Fruit fly (Drosophila melanogaster) whole organism, embryonic: ENCODE data around the gene CG32369.

Experiments used
- CG11504 ChIP-seq: fragments of 200-800 bp; sonication (Bioruptor generic); optimal IDR thresholded peaks from 3 replicates; lab custom pipeline; 2019; ENCODE audit warnings: missing biosample characterization, mild to moderate bottlenecking, missing genetic modification characterization, moderate library complexity
- CG17385 ChIP-seq: fragments of 200-800 bp; sonication (Bioruptor generic); optimal IDR thresholded peaks from 3 replicates; lab custom pipeline; 2018; ENCODE audit warnings: missing biosample characterization, mild to moderate bottlenecking, missing genetic modification characterization
- CG3163 ChIP-seq: fragments of 200-800 bp; sonication (Bioruptor generic); optimal IDR thresholded peaks from 3 replicates; lab custom pipeline; 2016; ENCODE audit warnings: missing biosample characterization, missing genetic modification characterization
- CG32532 ChIP-seq: fragments of 200-800 bp; sonication (Bioruptor generic); IDR thresholded peaks from 2 replicates; pipeline ENCODE4 v1.3.6; 2022; ENCODE audit warnings: missing biosample characterization, missing genetic modification characterization
- CG33557 ChIP-seq: fragments of 200-800 bp; sonication (Bioruptor generic); optimal IDR thresholded peaks from 2 replicates; lab custom pipeline; 2019; ENCODE audit warnings: missing biosample characterization, mild to moderate bottlenecking, missing genetic modification characterization, moderate library complexity
- CG34376 ChIP-seq: fragments of 200-800 bp; sonication (Bioruptor generic); optimal IDR thresholded peaks from 2 replicates; lab custom pipeline; 2018; ENCODE audit warnings: missing biosample characterization, mild to moderate bottlenecking, missing genetic modification characterization
- CG34422 ChIP-seq: fragments of 200-800 bp; sonication (Bioruptor generic); IDR thresholded peaks from 3 replicates; pipeline ENCODE4 v1.3.6; 2022; ENCODE audit warnings: missing biosample characterization, missing genetic modification characterization
- CG3995 ChIP-seq: fragments of 200-800 bp; sonication (Bioruptor generic); optimal IDR thresholded peaks from 3 replicates; lab custom pipeline; 2016; ENCODE audit warnings: missing biosample characterization, missing genetic modification characterization
- CG4707 ChIP-seq: fragments of 200-800 bp; sonication (Bioruptor generic); optimal IDR thresholded peaks from 2 replicates; lab custom pipeline; 2018; ENCODE audit warnings: missing biosample characterization, mild to moderate bottlenecking, missing genetic modification characterization, moderate library complexity
- CG5953 ChIP-seq: fragments of 200-800 bp; sonication (Bioruptor generic); IDR thresholded peaks from 2 replicates; pipeline ENCODE4 v1.3.6; 2022; ENCODE audit warnings: missing biosample characterization, missing genetic modification characterization
- CG9437 ChIP-seq: fragments of 200-800 bp; sonication (Bioruptor generic); optimal IDR thresholded peaks from 2 replicates; lab custom pipeline; 2018; ENCODE audit warnings: missing biosample characterization, mild to moderate bottlenecking, missing genetic modification characterization
- Med ChIP-seq: fragments of 200-800 bp; sonication (Bioruptor generic); peaks from one replicate; lab custom pipeline; 2016; ENCODE audit warnings: missing biosample characterization, missing genetic modification characterization, mild to moderate bottlenecking, inconsistent platforms, moderate library complexity
- Opbp ChIP-seq: fragments of 200-800 bp; sonication (Bioruptor generic); IDR thresholded peaks from 3 replicates; pipeline ENCODE4 v1.3.6; 2022; ENCODE audit warnings: missing biosample characterization, missing genetic modification characterization; ENCODE audit not compliant: partially characterized antibody
- Pdp1 ChIP-seq, 2 experiments: fragments of 200-800 bp; sonication (Bioruptor generic); optimal IDR thresholded peaks; 3 replicates each; lab custom pipeline; 2016; ENCODE audit warnings: missing biosample characterization in 2 of 2, missing genetic modification characterization in 2 of 2, mild to moderate bottlenecking in 1 of 2, moderate library complexity in 1 of 2
- Rfx ChIP-seq: fragments of 200-800 bp; sonication (Bioruptor generic); IDR thresholded peaks from 2 replicates; pipeline ENCODE4 v1.3.6; 2022; ENCODE audit warnings: missing biosample characterization, missing genetic modification characterization
- Trl ChIP-seq, 3 experiments: fragments of >200 bp in 2 of 3; fragments of 200-800 bp in 1 of 3; sonication (Bioruptor generic) in 1 of 3; optimal IDR thresholded peaks; 2 replicates in 1 of 3; 3 replicates in 2 of 3; lab custom pipeline; 2016 to 2017; ENCODE audit warnings: missing biosample characterization in 1 of 3, missing genetic modification characterization in 1 of 3
- cg ChIP-seq: fragments of 200-800 bp; sonication (Bioruptor generic); optimal IDR thresholded peaks from 3 replicates; lab custom pipeline; 2019; ENCODE audit warnings: missing biosample characterization, mild to moderate bottlenecking, missing genetic modification characterization, moderate library complexity
- chinmo ChIP-seq: fragments of 200-800 bp; sonication (Bioruptor generic); IDR thresholded peaks from 4 replicates; pipeline ENCODE4 v1.3.6; 2022; ENCODE audit warnings: missing biosample characterization, missing genetic modification characterization; ENCODE audit not compliant: partially characterized antibody
- ci ChIP-seq: fragments of 200-800 bp; sonication (Bioruptor generic); IDR thresholded peaks from 3 replicates; pipeline ENCODE4 v1.3.6; 2022; ENCODE audit warnings: missing biosample characterization, missing genetic modification characterization
- crol ChIP-seq: fragments of 200-800 bp; sonication (Bioruptor generic); IDR thresholded peaks from 2 replicates; pipeline ENCODE4 v1.3.6; 2022; ENCODE audit warnings: missing biosample characterization, missing genetic modification characterization
- crp ChIP-seq, 2 experiments: fragments of 200-800 bp; sonication (Bioruptor generic); optimal IDR thresholded peaks; 2 replicates in 1 of 2; 3 replicates in 1 of 2; lab custom pipeline; 2017; ENCODE audit warnings: missing biosample characterization in 2 of 2, missing genetic modification characterization in 2 of 2, mild to moderate bottlenecking in 1 of 2, moderate library complexity in 1 of 2
- dmrt99B ChIP-seq: fragments of 200-800 bp; sonication (Bioruptor generic); optimal IDR thresholded peaks from 2 replicates; lab custom pipeline; 2018; ENCODE audit warnings: missing biosample characterization, mild to moderate bottlenecking, missing genetic modification characterization, moderate library complexity
- eve ChIP-seq, 2 experiments: fragments of >200 bp; optimal IDR thresholded peaks; 2 replicates each; lab custom pipeline; 2017; ENCODE audit warnings: missing biosample characterization in 2 of 2, missing genetic modification characterization in 2 of 2
- her ChIP-seq: fragments of 200-800 bp; sonication (Bioruptor generic); optimal IDR thresholded peaks from 2 replicates; lab custom pipeline; 2016; ENCODE audit warnings: missing biosample characterization, missing genetic modification characterization
- kni ChIP-seq: fragments of 200-800 bp; sonication (Bioruptor generic); optimal IDR thresholded peaks from 3 replicates; lab custom pipeline; 2017; ENCODE audit warnings: mild to moderate bottlenecking, missing biosample characterization, missing genetic modification reagents, missing genetic modification characterization
- psq ChIP-seq: fragments of 200-800 bp; sonication (Bioruptor generic); optimal IDR thresholded peaks from 2 replicates; lab custom pipeline; 2017; ENCODE audit warnings: missing biosample characterization, missing genetic modification characterization
- rib ChIP-seq: fragments of 200-800 bp; sonication (Bioruptor generic); IDR thresholded peaks from 2 replicates; pipeline ENCODE4 v1.3.6; 2022; ENCODE audit warnings: missing biosample characterization, missing genetic modification characterization
- scrt ChIP-seq: fragments of 200-800 bp; sonication (Bioruptor generic); optimal IDR thresholded peaks from 2 replicates; lab custom pipeline; 2018; ENCODE audit warnings: missing biosample characterization, mild to moderate bottlenecking, missing genetic modification characterization, moderate library complexity
- sd ChIP-seq: fragments of 200-800 bp; sonication (Bioruptor generic); optimal IDR thresholded peaks from 3 replicates; lab custom pipeline; 2018; ENCODE audit warnings: missing biosample characterization, mild to moderate bottlenecking, missing genetic modification characterization, moderate library complexity
- sens ChIP-seq: fragments of 200-800 bp; sonication (Bioruptor generic); peaks from one replicate; lab custom pipeline; 2016; ENCODE audit warnings: missing biosample characterization, missing genetic modification characterization
- sob ChIP-seq: fragments of 200-800 bp; sonication (Bioruptor generic); IDR thresholded peaks from 2 replicates; pipeline ENCODE4 v1.3.6; 2022; ENCODE audit warnings: missing biosample characterization, missing genetic modification characterization
- sug ChIP-seq: fragments of 200-800 bp; optimal IDR thresholded peaks from 2 replicates; lab custom pipeline; 2019; ENCODE audit warnings: missing biosample characterization, mild to moderate bottlenecking, missing genetic modification characterization, moderate library complexity
- tna ChIP-seq: fragments of 200-800 bp; sonication (Bioruptor generic); IDR thresholded peaks from 2 replicates; pipeline ENCODE4 v1.3.6; 2022; ENCODE audit warnings: missing biosample characterization, missing genetic modification characterization; ENCODE audit not compliant: partially characterized antibody
- usp ChIP-seq: fragments of >200 bp; optimal IDR thresholded peaks from 2 replicates; lab custom pipeline; 2017; ENCODE audit warnings: missing biosample characterization, missing genetic modification characterization
- vvl ChIP-seq: fragments of 200-800 bp; sonication (Bioruptor generic); IDR thresholded peaks from 2 replicates; pipeline ENCODE4 v1.3.6; 2022; ENCODE audit warnings: missing biosample characterization, missing genetic modification characterization
- yki ChIP-seq: fragments of >200 bp; optimal IDR thresholded peaks from 3 replicates; lab custom pipeline; 2018

CG32369 gene

dm6 chr3L:7808491-7809162 is 998 bp downstream of the CG32369 start:
- TF ChIP-seq CG32532 (GFP tag; lab: Robert Waterston, UW) (peak; percentile 31; the same call in 1 of the 2 replicates), sug (tag; lab: Kevin White, UChicago) (peak; percentile 29), CG34376 (peak; percentile 14), Trl (optimal IDR thresholded peaks at IDR 0.05; lab: Kevin White, UChicago) (peak; percentile 78 to 89), Trl (GFP tag; optimal IDR thresholded peaks at IDR 0.05; lab: Kevin White, UChicago) (no peak), kni (GFP tag; lab: Kevin White, UChicago) (no peak), Med (GFP tag; lab: Kevin White, UChicago) (peak; percentile 50), CG3163 (GFP tag; lab: Kevin White, UChicago) (peak; percentile 97), CG11504 (peak; percentile 60), Pdp1 (GFP tag; optimal IDR thresholded peaks at IDR 0.05; lab: Kevin White, UChicago) (peak in 1 of 2 experiments; percentile 100), dmrt99B (tag; lab: Kevin White, UChicago) (no peak), Opbp (GFP tag; lab: Robert Waterston, UW) (no peak), cg (GFP tag; lab: Kevin White, UChicago) (peak; percentile 58), sd (peak; percentile 56), scrt (GFP tag; lab: Kevin White, UChicago) (peak; percentile 67), yki (lab: Kevin White, UChicago) (peak; percentile 25), CG5953 (0 out of 2 replicates have a peak, but pooled peaks have one; percentile 26), crol (GFP tag; lab: Robert Waterston, UW) (peak; percentile 91), crp (GFP tag; optimal IDR thresholded peaks at IDR 0.05; lab: Kevin White, UChicago) (no peak), her (no peak), sens (peak; percentile 58), CG17385 (peak; percentile 67)
- TF ChIP-seq, all 482 proteins: peak for 16

dm6 chr3L:7807552-7808402 is 1.8 kb downstream of the CG32369 start:
- TF ChIP-seq ci (GFP tag; lab: Robert Waterston, UW) (no peak), eve (GFP tag; optimal IDR thresholded peaks at IDR 0.05; lab: Kevin White, UChicago) (peak in 1 of 2 experiments; percentile 31), rib (GFP tag; lab: Robert Waterston, UW) (0 out of 2 replicates have a peak, but pooled peaks have one; percentile 21), psq (GFP tag; lab: Kevin White, UChicago) (no peak), Rfx (GFP tag; lab: Robert Waterston, UW) (no peak), CG34422 (GFP tag; lab: Robert Waterston, UW) (no peak), crol (GFP tag; lab: Robert Waterston, UW) (peak; percentile 68), chinmo (GFP tag; lab: Robert Waterston, UW) (0 out of 4 replicates have a peak, but pooled peaks have one; percentile 28), sd (peak; percentile 62), CG3995 (GFP tag; lab: Kevin White, UChicago) (no peak), CG9437 (peak; percentile 89), usp (GFP tag; lab: Kevin White, UChicago) (no peak), Pdp1 (GFP tag; optimal IDR thresholded peaks at IDR 0.05; lab: Kevin White, UChicago) (peak in 1 of 2 experiments; percentile 98), CG33557 (GFP tag; lab: Kevin White, UChicago) (no peak), vvl (GFP tag; lab: Robert Waterston, UW) (0 out of 2 replicates have a peak, but pooled peaks have one; percentile 10), CG4707 (GFP tag; lab: Kevin White, UChicago) (no peak), tna (GFP tag; lab: Robert Waterston, UW) (peak; percentile 38; the same call in 1 of the 2 replicates), sob (GFP tag; lab: Robert Waterston, UW) (0 out of 2 replicates have a peak, but pooled peaks have one; percentile 7), sens (peak; percentile 1)
